Worm (Caenorhabditis elegans) whole organism, young adult: ENCODE measurements around the gene pcrg-1.

Source experiments
- D2030.7 ChIP-seq: fragments of 200-800 bp; sonication (Bioruptor generic); IDR thresholded peaks from 2 replicates; pipeline ENCODE4 v1.3.6; 2022; ENCODE audit warnings: missing genetic modification reagents, missing genetic modification characterization, missing compliant biosample characterization
- aptf-3 ChIP-seq: fragments of 200-800 bp; sonication (Bioruptor generic); IDR thresholded peaks from 2 replicates; pipeline ENCODE4 v1.3.6; 2022; ENCODE audit warnings: missing genetic modification characterization, missing compliant biosample characterization
- madf-10 ChIP-seq: sonication (generic microtip); optimal IDR thresholded peaks from 2 replicates; lab custom pipeline; 2016; ENCODE audit warnings: mild to moderate bottlenecking, missing genetic modification characterization, missing compliant biosample characterization
- snpc-4 ChIP-seq, 5 experiments: fragments of 150-350 bp in 1 of 5; sonication (generic microtip) in 4 of 5; optimal IDR thresholded peaks; 2 replicates each; lab custom pipeline; 2014 to 2018; ENCODE audit warnings: missing genetic modification characterization in 5 of 5, missing biosample characterization in 3 of 5, antibody characterized with exemption in 2 of 5, mild to moderate bottlenecking in 2 of 5, missing compliant biosample characterization in 2 of 5, missing genotype in 2 of 5, moderate library complexity in 2 of 5, missing genetic modification reagents in 1 of 5
- ztf-6 ChIP-seq: fragments of 200-800 bp; sonication (Bioruptor generic); IDR thresholded peaks from 2 replicates; pipeline ENCODE4 v1.3.6; 2022; ENCODE audit warnings: missing genetic modification reagents, missing genetic modification characterization, missing compliant biosample characterization

DNA sequence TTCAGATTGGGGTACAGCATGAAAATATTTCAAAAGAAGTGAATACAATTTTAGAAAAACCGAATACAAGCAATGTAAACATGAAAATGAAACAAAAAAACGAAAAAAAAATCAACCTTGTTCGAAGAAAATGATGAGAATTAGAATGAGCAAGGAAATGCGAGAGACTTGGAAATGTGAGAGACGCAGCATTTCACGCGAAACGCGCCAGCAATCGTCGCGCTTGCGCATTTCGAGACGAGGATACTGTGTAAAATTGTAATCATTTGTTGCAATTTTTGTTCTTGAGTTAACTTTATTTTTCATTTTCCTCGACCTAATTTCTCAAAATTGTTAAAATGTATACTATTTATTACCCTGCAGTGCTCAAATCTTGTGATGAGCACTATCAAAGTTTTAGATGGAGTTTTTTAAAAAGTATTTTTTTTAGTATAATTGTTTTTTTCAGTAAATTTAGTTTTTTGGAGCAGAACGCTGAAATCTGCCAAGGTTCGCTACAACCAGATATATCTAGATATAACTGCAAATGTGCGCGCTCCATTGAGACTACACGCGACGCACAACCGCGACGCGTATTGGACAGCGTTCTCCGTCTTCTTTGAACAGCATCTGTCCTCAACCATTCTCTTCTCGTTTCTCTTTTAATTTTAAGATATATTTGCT lies 48.2 kb upstream of the pcrg-1 start, which contains the start of gene fust-1:
- TF ChIP-seq snpc-4 (GFP tag; optimal IDR thresholded peaks at IDR 0.05; lab: Kevin White, UChicago) (peak; percentile 58), snpc-4 (tag; optimal IDR thresholded peaks at IDR 0.05; lab: Kevin White, UChicago) (peak; percentile 48 to 89 (median 86)), ztf-6 (peak; percentile 77; the same call in 1 of the 2 replicates), aptf-3 (GFP tag; lab: Robert Waterston, UW) (no peak), D2030.7 (peak; percentile 89), madf-10 (tag; lab: Kevin White, UChicago) (peak; percentile 54)
